Worm (Caenorhabditis elegans): ENCODE data around the gene F37A4.5.

- no peak for TF ChIP-seq mab-5 (tag; optimal IDR thresholded peaks at IDR 0.05)
- TF ChIP-seq drap-1 (GFP tag; optimal IDR thresholded peaks at IDR 0.05): no peak
- no peak for TF ChIP-seq sem-2 (GFP tag; optimal IDR thresholded peaks at IDR 0.05)
- no peak for TF ChIP-seq elt-3 (tag; optimal IDR thresholded peaks at IDR 0.05)
These were observed 30.7 kb upstream of the F37A4.5 start for ce11 chrIII:6680963-6681362.
